Fruit fly (Drosophila melanogaster): ENCODE results near the gene CG5080.

The CG5080 gene

DNA sequence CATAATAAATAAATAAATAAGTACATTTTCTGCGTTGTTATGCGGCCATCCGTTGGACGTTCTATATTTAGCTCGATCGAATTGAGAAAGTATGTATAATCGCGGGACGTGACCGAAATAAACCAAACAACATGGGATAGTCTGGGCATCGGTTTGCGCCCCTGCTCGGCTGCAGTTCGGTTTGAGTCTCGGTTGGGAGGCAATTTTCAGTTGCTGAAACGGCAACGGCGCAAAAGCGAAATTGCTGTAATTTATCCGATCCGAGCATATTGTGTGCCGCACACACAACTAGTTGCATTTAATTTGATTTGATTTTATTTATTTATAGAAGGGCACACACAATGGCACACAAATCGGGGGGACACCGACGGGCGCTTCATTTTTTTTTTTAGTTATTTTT lies 45.5 kb downstream of the CG5080 start:
- no peak for TF ChIP-seq CG8478 (optimal IDR thresholded peaks at IDR 0.05)
- peak; percentile 11 to 51 for TF ChIP-seq CTCF (optimal IDR thresholded peaks at IDR 0.05)

DNA sequence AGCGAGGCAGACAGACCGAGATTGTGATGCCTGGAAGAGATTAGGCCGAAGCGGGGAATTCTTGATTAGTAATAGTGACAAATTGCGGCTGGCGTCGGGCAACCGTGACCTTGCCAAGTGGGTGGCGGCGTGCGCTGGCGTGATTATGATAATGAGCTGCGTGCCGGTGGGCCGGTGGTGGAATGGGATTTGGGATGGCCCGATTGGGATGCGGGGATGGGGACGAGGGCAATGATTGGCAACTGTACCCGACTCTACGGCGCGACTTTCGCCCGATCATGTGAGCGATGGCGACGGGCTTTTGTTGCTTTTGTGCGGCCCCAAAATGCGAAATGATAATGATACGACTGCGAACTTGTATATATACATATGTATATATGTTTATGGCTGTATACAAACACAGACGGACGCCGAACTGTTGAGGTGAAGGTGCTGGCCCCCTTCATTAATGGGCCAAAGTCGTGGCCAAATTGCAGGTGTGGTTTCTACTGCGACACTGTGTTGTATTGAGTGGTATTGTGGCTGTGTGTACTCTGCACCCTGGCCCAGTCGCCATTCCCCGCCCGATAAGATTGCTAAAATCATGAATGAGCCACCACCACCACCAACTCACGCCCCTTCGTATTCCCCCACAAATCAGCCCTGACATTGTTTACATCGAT lies 46.9 kb downstream of the CG5080 start:
- TF ChIP-seq CTCF (optimal IDR thresholded peaks at IDR 0.05) (no peak), CG8478 (optimal IDR thresholded peaks at IDR 0.05) (no peak)

DNA sequence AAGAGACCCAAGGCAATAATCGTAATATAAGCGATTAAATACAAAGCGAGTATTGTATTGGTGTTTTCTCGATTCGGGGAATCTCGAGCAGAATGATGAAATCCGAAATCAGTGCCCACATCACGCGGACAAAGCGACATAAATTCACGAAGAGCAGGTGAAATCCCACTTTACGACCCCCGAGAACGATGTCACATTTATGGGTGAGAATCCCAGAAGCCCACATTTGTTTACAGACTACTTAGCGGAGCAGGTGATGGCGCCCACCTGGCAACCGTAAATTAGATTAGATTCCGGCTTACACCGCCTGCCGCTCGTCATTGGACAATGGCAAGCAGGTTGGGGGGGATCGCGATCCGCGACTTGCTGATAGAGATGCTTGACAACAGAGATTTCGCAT lies 49.5 kb downstream of the CG5080 start:
- TF ChIP-seq CTCF (optimal IDR thresholded peaks at IDR 0.05) (no peak), CG8478 (optimal IDR thresholded peaks at IDR 0.05) (no peak)

DNA sequence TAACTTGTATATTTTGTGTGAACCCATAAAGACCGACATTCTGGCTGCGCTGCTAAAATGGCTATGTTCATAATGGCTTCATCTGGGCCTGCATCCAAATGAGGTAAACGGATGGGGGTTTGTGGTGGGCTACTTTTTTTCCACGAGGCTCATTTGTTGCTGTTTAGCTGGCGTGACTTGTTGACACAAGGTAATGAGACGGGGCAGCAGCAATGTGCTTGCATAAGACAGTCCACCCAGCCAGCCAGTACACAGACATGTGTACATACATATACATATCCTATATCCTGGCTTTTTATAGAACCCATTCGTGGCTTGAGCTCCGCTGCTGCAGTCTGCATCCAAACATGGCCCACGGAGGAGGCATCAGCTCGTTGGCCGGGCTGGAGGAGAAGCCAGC lies 51.0 kb downstream of the CG5080 start, which contains the start of gene CG14340:
TSS of gene CG14340 (plus strand) at position 301 of the 400 bp plus-strand sequence.
- TF ChIP-seq CTCF (optimal IDR thresholded peaks at IDR 0.05) (no peak), CG8478 (optimal IDR thresholded peaks at IDR 0.05) (no peak)
